Fruit fly (Drosophila melanogaster): Measurements from ENCODE around the gene CG16888.

CG16888 gene

DNA sequence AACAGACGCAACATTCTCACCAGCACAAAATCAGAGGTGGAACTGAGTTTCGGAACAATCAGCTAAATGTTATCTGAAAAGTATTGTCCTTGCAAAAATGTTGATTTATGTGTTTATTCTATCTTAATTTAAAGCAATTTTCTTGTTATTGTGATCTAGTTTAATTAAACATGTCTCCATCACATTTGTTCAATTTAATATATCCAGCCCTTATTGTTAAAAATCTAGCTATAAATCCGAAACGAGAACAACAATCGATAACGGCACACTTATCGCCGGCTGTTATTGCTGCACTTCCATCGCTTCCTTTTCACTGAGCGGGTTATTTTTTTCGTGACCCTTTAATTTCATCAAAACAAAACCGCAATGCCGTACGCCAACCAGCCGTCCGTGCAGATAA is 20.0 kb upstream of the CG16888 start, which contains the start of the genes GatC, PolG2 and Polr2C (continued):
- TF ChIP-seq bbx (GFP tag; IDR thresholded peaks at IDR 0.05; ENCODE audit: partially characterized antibody) (peak; percentile 76), gem (tag; optimal IDR thresholded peaks at IDR 0.05) (no peak), Sry-β (GFP tag; optimal IDR thresholded peaks at IDR 0.05) (peak; percentile 81), luna (GFP tag; optimal IDR thresholded peaks at IDR 0.05) (no peak), Hand (GFP tag; optimal IDR thresholded peaks at IDR 0.05) (no peak), crc (GFP tag; optimal IDR thresholded peaks at IDR 0.05) (no peak), Hr3 (GFP tag; optimal IDR thresholded peaks at IDR 0.05) (peak; percentile 52), D (optimal IDR thresholded peaks at IDR 0.05) (no peak), D (GFP tag; optimal IDR thresholded peaks at IDR 0.05) (no peak), croc (GFP tag; conservative IDR thresholded peaks at IDR 0.05) (no peak), CG12071 (GFP tag; optimal IDR thresholded peaks at IDR 0.05) (no peak), Eip74EF (GFP tag; optimal IDR thresholded peaks at IDR 0.05) (no peak), CG17186 (GFP tag; optimal IDR thresholded peaks at IDR 0.05) (peak; percentile 63), CG31388 (GFP tag; optimal IDR thresholded peaks at IDR 0.05) (no peak), Atf6 (GFP tag; IDR thresholded peaks at IDR 0.05) (no peak), E2f1 (GFP tag; IDR thresholded peaks at IDR 0.05) (no peak), Stat92E (GFP tag; optimal IDR thresholded peaks at IDR 0.05) (peak in 1 of 3 experiments; percentile 52), Myb (GFP tag; optimal IDR thresholded peaks at IDR 0.05) (peak; percentile 49), tna (GFP tag; IDR thresholded peaks at IDR 0.05; ENCODE audit: partially characterized antibody) (peak; percentile 90), sob (GFP tag; IDR thresholded peaks at IDR 0.05) (peak; percentile 72), hth (optimal IDR thresholded peaks at IDR 0.05) (no peak), CG30403 (GFP tag; optimal IDR thresholded peaks at IDR 0.05) (peak; percentile 55), CG33213 (GFP tag; optimal IDR thresholded peaks at IDR 0.05) (peak; percentile 27), gt (GFP tag; IDR thresholded peaks at IDR 0.05) (no peak), CG3407 (GFP tag; optimal IDR thresholded peaks at IDR 0.05) (no peak), B-H1 (GFP tag; IDR thresholded peaks at IDR 0.05) (no peak; the same call in 2 of the 3 replicates), CG3065 (GFP tag; optimal IDR thresholded peaks at IDR 0.05) (no peak), HmgD (GFP tag; optimal IDR thresholded peaks at IDR 0.05) (peak; percentile 65), CG4404 (GFP tag; IDR thresholded peaks at IDR 0.05) (no peak), PHDP (tag; optimal IDR thresholded peaks at IDR 0.05) (no peak), CG6654 (GFP tag; optimal IDR thresholded peaks at IDR 0.05) (no peak), Deaf1 (tag; optimal IDR thresholded peaks at IDR 0.05) (no peak), Elba2 (GFP tag; optimal IDR thresholded peaks at IDR 0.05) (peak; percentile 67), Hr51 (GFP tag; optimal IDR thresholded peaks at IDR 0.05) (no peak), Ets65A (GFP tag) (peak; percentile 34), tin (GFP tag; optimal IDR thresholded peaks at IDR 0.05) (peak; percentile 2), Med (GFP tag) (peak; percentile 81), rib (GFP tag; IDR thresholded peaks at IDR 0.05) (no peak), sug (tag; optimal IDR thresholded peaks at IDR 0.05) (peak; percentile 52), gcm (GFP tag; optimal IDR thresholded peaks at IDR 0.05) (peak; percentile 53), Dbx (GFP tag; IDR thresholded peaks at IDR 0.05) (no peak), CG9876 (GFP tag; optimal IDR thresholded peaks at IDR 0.05) (no peak), dan (GFP tag; IDR thresholded peaks at IDR 0.05) (no peak), hbn (GFP tag; IDR thresholded peaks at IDR 0.05; ENCODE audit: partially characterized antibody) (peak; percentile 79), peb (GFP tag; IDR thresholded peaks at IDR 0.05) (no peak), pfk (GFP tag; optimal IDR thresholded peaks at IDR 0.05) (no peak), CG34376 (GFP tag; optimal IDR thresholded peaks at IDR 0.05) (no peak), Rx (GFP tag; IDR thresholded peaks at IDR 0.05) (no peak), unpg (GFP tag; optimal IDR thresholded peaks at IDR 0.05) (no peak), Bgb (GFP tag; IDR thresholded peaks at IDR 0.05; ENCODE audit: partially characterized antibody) (peak; percentile 82), CG10462 (GFP tag; optimal IDR thresholded peaks at IDR 0.05) (peak; percentile 16), CG18476 (GFP tag; optimal IDR thresholded peaks at IDR 0.05) (no peak)

All from whole organism, embryonic.